Worm (Caenorhabditis elegans) whole organism, early embryonic: ENCODE measurements around the gene Y62E10A.3.

ENCODE experiments used
- B0310.2 ChIP-seq: sonication (generic microtip); optimal IDR thresholded peaks from 2 replicates; lab custom pipeline; 2016; ENCODE audit warnings: mild to moderate bottlenecking, missing genetic modification characterization, missing compliant biosample characterization
- F13C5.2 ChIP-seq: sonication (generic microtip); optimal IDR thresholded peaks from 2 replicates; lab custom pipeline; 2017; ENCODE audit warnings: mild to moderate bottlenecking, missing genetic modification characterization, inconsistent platforms, missing compliant biosample characterization
- aly-1 ChIP-seq: sonication (generic microtip); optimal IDR thresholded peaks from 2 replicates; lab custom pipeline; 2016; ENCODE audit warnings: missing genetic modification characterization, missing compliant biosample characterization
- ama-1 ChIP-seq: fragments of 150-350 bp; optimal IDR thresholded peaks from 2 replicates; lab custom pipeline; 2014
- ceh-13 ChIP-seq: fragments of 200-800 bp; sonication (Bioruptor generic); optimal IDR thresholded peaks from 2 replicates; lab custom pipeline; 2018; ENCODE audit warnings: mild to moderate bottlenecking, missing genetic modification characterization, missing compliant biosample characterization
- ceh-36 ChIP-seq: sonication (generic microtip); optimal IDR thresholded peaks from 2 replicates; lab custom pipeline; 2016; ENCODE audit warnings: missing genetic modification characterization, inconsistent platforms, missing compliant biosample characterization
- ets-7 ChIP-seq: sonication (generic microtip); optimal IDR thresholded peaks from 2 replicates; lab custom pipeline; 2016; ENCODE audit warnings: missing genotype, missing genetic modification characterization, missing compliant biosample characterization
- flt-1 ChIP-seq: fragments of 200-800 bp; sonication (Bioruptor generic); IDR thresholded peaks from 2 replicates; pipeline ENCODE4 v1.3.6; 2022; ENCODE audit warnings: missing genetic modification characterization, missing compliant biosample characterization
- hmbx-1 ChIP-seq: sonication (generic microtip); optimal IDR thresholded peaks from 2 replicates; lab custom pipeline; 2016; ENCODE audit warnings: mild to moderate bottlenecking, missing genetic modification characterization, missing compliant biosample characterization
- hmg-4 ChIP-seq: fragments of 200-800 bp; sonication (Bioruptor generic); optimal IDR thresholded peaks from 2 replicates; lab custom pipeline; 2018; ENCODE audit warnings: mild to moderate bottlenecking, missing genetic modification characterization, missing compliant biosample characterization
- hnd-1 ChIP-seq: sonication (generic microtip); optimal IDR thresholded peaks from 2 replicates; lab custom pipeline; 2016; ENCODE audit warnings: missing genetic modification characterization, missing compliant biosample characterization
- pes-1 ChIP-seq: fragments of 200-800 bp; sonication (Bioruptor generic); IDR thresholded peaks from 2 replicates; pipeline ENCODE4 v1.3.6; 2022; ENCODE audit warnings: missing genetic modification reagents, missing genetic modification characterization, missing compliant biosample characterization
- scrt-1 ChIP-seq: fragments of 200-800 bp; sonication (Bioruptor generic); IDR thresholded peaks from 2 replicates; pipeline ENCODE4 v1.3.6; 2022; ENCODE audit warnings: missing genetic modification characterization, missing compliant biosample characterization
- sea-1 ChIP-seq: fragments of 200-800 bp; sonication (Bioruptor generic); conservative IDR thresholded peaks from 2 replicates; pipeline ENCODE4 v1.3.6; 2022; ENCODE audit warnings: missing genetic modification characterization, missing compliant biosample characterization
- tbx-11 ChIP-seq: fragments of 200-800 bp; sonication (Bioruptor generic); IDR thresholded peaks from 2 replicates; pipeline ENCODE4 v1.3.6; 2022; ENCODE audit warnings: missing genetic modification characterization, missing compliant biosample characterization
- tbx-37 ChIP-seq: fragments of 200-800 bp; sonication (Bioruptor generic); conservative IDR thresholded peaks from 2 replicates; pipeline ENCODE4 v1.3.6; 2022; ENCODE audit warnings: missing genetic modification reagents, missing genetic modification characterization, missing compliant biosample characterization
- tra-4 ChIP-seq: sonication (generic microtip); optimal IDR thresholded peaks from 2 replicates; lab custom pipeline; 2017; ENCODE audit warnings: missing genetic modification characterization, missing compliant biosample characterization

Y62E10A.3 gene

ce11 chrIV:13311331-13312034 is 48.6 kb downstream of the Y62E10A.3 start:
- no peak for TF ChIP-seq aly-1 (tag; lab: Kevin White, UChicago)

- no peak for TF ChIP-seq ets-7 (tag; lab: Kevin White, UChicago)
- no peak for TF ChIP-seq F13C5.2 (tag; lab: Kevin White, UChicago)
- no peak for TF ChIP-seq hnd-1 (tag; lab: Kevin White, UChicago)
- no peak for TF ChIP-seq flt-1 (GFP tag; lab: Robert Waterston, UW)
- no peak for TF ChIP-seq aly-1 (tag; lab: Kevin White, UChicago)
- no peak for TF ChIP-seq scrt-1
- TF ChIP-seq tra-4 (tag; lab: Kevin White, UChicago) = no peak
- TF ChIP-seq tbx-11 (GFP tag; lab: Robert Waterston, UW) = no peak
- no peak for TF ChIP-seq pes-1 (GFP tag; lab: Robert Waterston, UW)
- TF ChIP-seq ama-1 = no peak
- TF ChIP-seq B0310.2 (tag; lab: Kevin White, UChicago) = no peak
- TF ChIP-seq ceh-36 (tag; lab: Kevin White, UChicago) = no peak
- TF ChIP-seq sea-1 (GFP tag; lab: Robert Waterston, UW) = no peak
- no peak for TF ChIP-seq ceh-13 (GFP tag; lab: Kevin White, UChicago)
- TF ChIP-seq tbx-37 = no peak
- TF ChIP-seq hmbx-1 = no peak
- no peak for TF ChIP-seq hmg-4 (GFP tag; lab: Kevin White, UChicago)
These were observed 50.4 kb downstream of the Y62E10A.3 start for ce11 chrIV:13309636-13310035.
